In genomic region chrIII:3107530-3107929, ce11 we compare ENCODE assay signal across 3 worm cellular contexts.
TF ChIP-seq lines count a peak whose summit lies in the region.

No protein-coding gene starts in this region.

TF ChIP-seq in whole organism, L1 larva, 84 proteins besides CTCF, POLR2A, EP300 and RAD21:
- TF ChIP-seq nhr-85 (tag; lab: Kevin White, UChicago) (peak; percentile 6), egl-27 (tag; optimal IDR thresholded peaks at IDR 0.05; lab: Kevin White, UChicago) (no peak), swsn-7 (tag; optimal IDR thresholded peaks at IDR 0.05; lab: Kevin White, UChicago) (no peak), hlh-4 (tag; optimal IDR thresholded peaks at IDR 0.05; lab: Kevin White, UChicago) (no peak), ztf-4 (tag; optimal IDR thresholded peaks at IDR 0.05; lab: Kevin White, UChicago) (no peak), nhr-12 (tag; optimal IDR thresholded peaks at IDR 0.05; lab: Kevin White, UChicago) (no peak), fos-1 (tag; optimal IDR thresholded peaks at IDR 0.05; lab: Kevin White, UChicago) (no peak), nhr-71 (tag; optimal IDR thresholded peaks at IDR 0.05; lab: Kevin White, UChicago) (no peak), Y116A8C.19 (tag; optimal IDR thresholded peaks at IDR 0.05; lab: Kevin White, UChicago; ENCODE audit: borderline replicate concordance) (no peak)
TF ChIP-seq in whole organism, L1 larva: peak in this region for 1.

TF ChIP-seq in whole organism, L4 larva, 104 proteins besides CTCF, POLR2A, EP300 and RAD21:
- no peak for TF ChIP-seq mxl-2 (GFP tag; conservative IDR thresholded peaks at IDR 0.05; lab: Robert Waterston, UW)
- no peak for TF ChIP-seq lim-7 (GFP tag; IDR thresholded peaks at IDR 0.05; lab: Robert Waterston, UW)
- no peak for TF ChIP-seq hlh-30 (tag; optimal IDR thresholded peaks at IDR 0.05; lab: Kevin White, UChicago; ENCODE audit: insufficient read depth)
- TF ChIP-seq ceh-20 (GFP tag; IDR thresholded peaks at IDR 0.05; lab: Robert Waterston, UW) = no peak
- no peak for TF ChIP-seq F44E2.7 (GFP tag; IDR thresholded peaks at IDR 0.05; lab: Robert Waterston, UW)
- TF ChIP-seq daf-8 (GFP tag; IDR thresholded peaks at IDR 0.05; lab: Robert Waterston, UW) = no peak
- TF ChIP-seq madf-5 (GFP tag; IDR thresholded peaks at IDR 0.05; lab: Robert Waterston, UW) = no peak
- no peak for TF ChIP-seq unc-130 (GFP tag; optimal IDR thresholded peaks at IDR 0.05; lab: Kevin White, UChicago)
- TF ChIP-seq mes-2 (tag; optimal IDR thresholded peaks at IDR 0.05; lab: Kevin White, UChicago; ENCODE audit: poor library complexity, severe bottlenecking) = no peak
- TF ChIP-seq php-3 (GFP tag; IDR thresholded peaks at IDR 0.05; lab: Robert Waterston, UW) = no peak
- no peak for TF ChIP-seq lir-3 (tag; optimal IDR thresholded peaks at IDR 0.05; lab: Kevin White, UChicago)
- TF ChIP-seq dmd-9 (GFP tag; IDR thresholded peaks at IDR 0.05; lab: Robert Waterston, UW) = no peak
- TF ChIP-seq ZK337.2 (GFP tag; IDR thresholded peaks at IDR 0.05; lab: Robert Waterston, UW) = no peak
- no peak for TF ChIP-seq nhr-6 (tag; optimal IDR thresholded peaks at IDR 0.05; lab: Kevin White, UChicago)
- TF ChIP-seq lin-38 (GFP tag; IDR thresholded peaks at IDR 0.05; lab: Robert Waterston, UW) = peak; percentile 47; the same call in 1 of the 2 replicates
- TF ChIP-seq pha-4 (GFP tag; IDR thresholded peaks at IDR 0.05; lab: Robert Waterston, UW) = peak; percentile 24; the same call in 1 of the 2 replicates
- no peak for TF ChIP-seq pha-4 (tag; optimal IDR thresholded peaks at IDR 0.05; lab: Kevin White, UChicago)
- 0 out of 2 replicates have a peak, but pooled peaks have one; percentile 44 for TF ChIP-seq Y48G9A.11 (GFP tag; IDR thresholded peaks at IDR 0.05; lab: Robert Waterston, UW)
- no peak for TF ChIP-seq ceh-28 (tag; optimal IDR thresholded peaks at IDR 0.05; lab: Kevin White, UChicago)
- no peak for TF ChIP-seq ZK546.5 (tag; optimal IDR thresholded peaks at IDR 0.05; lab: Kevin White, UChicago)
- TF ChIP-seq zfp-3 (GFP tag; conservative IDR thresholded peaks at IDR 0.05; lab: Robert Waterston, UW) = no peak
- TF ChIP-seq nhr-48 (tag; optimal IDR thresholded peaks at IDR 0.05; lab: Kevin White, UChicago) = no peak
- no peak for TF ChIP-seq zip-11 (GFP tag; IDR thresholded peaks at IDR 0.05; lab: Robert Waterston, UW)
- peak; percentile 37; the same call in 1 of the 2 replicates for TF ChIP-seq egl-43 (GFP tag; IDR thresholded peaks at IDR 0.05; lab: Robert Waterston, UW)
- no peak for TF ChIP-seq lin-39 (tag; optimal IDR thresholded peaks at IDR 0.05; lab: Kevin White, UChicago)
- no peak for TF ChIP-seq gei-8 (GFP tag; optimal IDR thresholded peaks at IDR 0.05; lab: Kevin White, UChicago)
- no peak for TF ChIP-seq lsy-2 (tag; optimal IDR thresholded peaks at IDR 0.05; lab: Kevin White, UChicago)
- no peak for TF ChIP-seq nhr-237 (tag; optimal IDR thresholded peaks at IDR 0.05; lab: Kevin White, UChicago)
- no peak for TF ChIP-seq F10B5.3 (tag; optimal IDR thresholded peaks at IDR 0.05; lab: Kevin White, UChicago)
- no peak for TF ChIP-seq tag-97 (GFP tag; IDR thresholded peaks at IDR 0.05; lab: Robert Waterston, UW)
- 0 out of 2 replicates have a peak, but pooled peaks have one; percentile 23 for TF ChIP-seq dmd-8 (GFP tag; IDR thresholded peaks at IDR 0.05; lab: Robert Waterston, UW)
- TF ChIP-seq F37D6.2 (tag; optimal IDR thresholded peaks at IDR 0.05; lab: Kevin White, UChicago) = no peak

TF ChIP-seq in whole organism, young adult, 124 proteins besides CTCF, POLR2A, EP300 and RAD21:
- no peak for TF ChIP-seq attf-3 (GFP tag; conservative IDR thresholded peaks at IDR 0.05; lab: Robert Waterston, UW)
- peak; percentile 85 for TF ChIP-seq tbp1 (GFP tag; optimal IDR thresholded peaks at IDR 0.05; lab: Kevin White, UChicago)
- TF ChIP-seq lsy-27 (tag; optimal IDR thresholded peaks at IDR 0.05; lab: Kevin White, UChicago; ENCODE audit: borderline replicate concordance, insufficient read depth) = no peak
- TF ChIP-seq snpc-1.1 (tag; optimal IDR thresholded peaks at IDR 0.05; lab: Kevin White, UChicago; ENCODE audit: insufficient read depth) = no peak
- no peak for TF ChIP-seq Y56A3A.18 (GFP tag; IDR thresholded peaks at IDR 0.05; lab: Robert Waterston, UW)
- no peak for TF ChIP-seq pbrm-1 (GFP tag; IDR thresholded peaks at IDR 0.05; lab: Robert Waterston, UW)
- peak; percentile 44 for TF ChIP-seq rpc-1 (optimal IDR thresholded peaks at IDR 0.05; lab: Kevin White, UChicago)
- TF ChIP-seq rpc-1 (tag; optimal IDR thresholded peaks at IDR 0.05; lab: Kevin White, UChicago) = peak; percentile 66
- TF ChIP-seq hlh-26 (GFP tag; conservative IDR thresholded peaks at IDR 0.05; lab: Robert Waterston, UW) = no peak
- no peak for TF ChIP-seq pha-4 (tag; optimal IDR thresholded peaks at IDR 0.05; lab: Kevin White, UChicago)
- TF ChIP-seq egl-18 (GFP tag; IDR thresholded peaks at IDR 0.05; lab: Robert Waterston, UW) = no peak
- TF ChIP-seq madf-8 (GFP tag; conservative IDR thresholded peaks at IDR 0.05; lab: Robert Waterston, UW) = no peak
- no peak for TF ChIP-seq F57C9.4 (tag; optimal IDR thresholded peaks at IDR 0.05; lab: Kevin White, UChicago)
- TF ChIP-seq Y67H2A.10 (GFP tag; conservative IDR thresholded peaks at IDR 0.05; lab: Robert Waterston, UW) = no peak
- peak; percentile 38; the same call in 1 of the 2 replicates for TF ChIP-seq F33H1.4 (GFP tag; IDR thresholded peaks at IDR 0.05; lab: Robert Waterston, UW)
- TF ChIP-seq tlf-1 (GFP tag; optimal IDR thresholded peaks at IDR 0.05; lab: Kevin White, UChicago) = no peak
- TF ChIP-seq lin-26 (GFP tag; IDR thresholded peaks at IDR 0.05; lab: Robert Waterston, UW) = peak; percentile 49; the same call in 1 of the 2 replicates
- TF ChIP-seq ztf-25 (GFP tag; IDR thresholded peaks at IDR 0.05; lab: Robert Waterston, UW) = no peak
- TF ChIP-seq mes-4 (tag; optimal IDR thresholded peaks at IDR 0.05; lab: Kevin White, UChicago) = no peak
- TF ChIP-seq ztf-28 (GFP tag; IDR thresholded peaks at IDR 0.05; lab: Robert Waterston, UW) = no peak
- no peak for TF ChIP-seq rec-8 (tag; optimal IDR thresholded peaks at IDR 0.05; lab: Kevin White, UChicago)
- TF ChIP-seq lsl-1 (GFP tag; optimal IDR thresholded peaks at IDR 0.05; lab: Kevin White, UChicago) = peak; percentile 22
- no peak for TF ChIP-seq ceh-40 (GFP tag; IDR thresholded peaks at IDR 0.05; lab: Robert Waterston, UW)
- TF ChIP-seq him-1 (tag; optimal IDR thresholded peaks at IDR 0.05; lab: Kevin White, UChicago) = peak; percentile 44
- TF ChIP-seq F57A8.1 (GFP tag; optimal IDR thresholded peaks at IDR 0.05; lab: Kevin White, UChicago) = no peak
- no peak for TF ChIP-seq ztf-22 (GFP tag; optimal IDR thresholded peaks at IDR 0.05; lab: Kevin White, UChicago)
- no peak for TF ChIP-seq F23B12.7 (tag; optimal IDR thresholded peaks at IDR 0.05; lab: Kevin White, UChicago; ENCODE audit: insufficient read depth)
- TF ChIP-seq madf-6 (GFP tag; IDR thresholded peaks at IDR 0.05; lab: Robert Waterston, UW) = peak; percentile 23; the same call in 1 of the 2 replicates
- TF ChIP-seq lin-54 (GFP tag; optimal IDR thresholded peaks at IDR 0.05; lab: Kevin White, UChicago) = no peak
- TF ChIP-seq bed-2 (GFP tag; IDR thresholded peaks at IDR 0.05; lab: Robert Waterston, UW) = no peak
- TF ChIP-seq tbx-9 (tag; optimal IDR thresholded peaks at IDR 0.05; lab: Kevin White, UChicago; ENCODE audit: borderline replicate concordance) = no peak
- no peak for TF ChIP-seq F52B5.7 (tag; optimal IDR thresholded peaks at IDR 0.05; lab: Kevin White, UChicago)
- no peak for TF ChIP-seq chd-7 (tag; optimal IDR thresholded peaks at IDR 0.05; lab: Kevin White, UChicago)
- no peak for TF ChIP-seq egrh-3 (GFP tag; IDR thresholded peaks at IDR 0.05; lab: Robert Waterston, UW)
- no peak for TF ChIP-seq mxl-1 (tag; optimal IDR thresholded peaks at IDR 0.05; lab: Kevin White, UChicago)
- no peak for TF ChIP-seq Y79H2A.3 (GFP tag; conservative IDR thresholded peaks at IDR 0.05; lab: Robert Waterston, UW)
- TF ChIP-seq mcd-1 (GFP tag; IDR thresholded peaks at IDR 0.05; lab: Robert Waterston, UW) = no peak
- no peak for TF ChIP-seq ceh-58 (GFP tag; IDR thresholded peaks at IDR 0.05; lab: Robert Waterston, UW)
- no peak for TF ChIP-seq Y53F4B.3 (GFP tag; IDR thresholded peaks at IDR 0.05; lab: Robert Waterston, UW)
- no peak for TF ChIP-seq dpl-1 (GFP tag; optimal IDR thresholded peaks at IDR 0.05; lab: Kevin White, UChicago)
- TF ChIP-seq egl-44 (GFP tag; IDR thresholded peaks at IDR 0.05; lab: Robert Waterston, UW) = no peak
- TF ChIP-seq ceh-100 (GFP tag; IDR thresholded peaks at IDR 0.05; lab: Robert Waterston, UW) = no peak
- peak; percentile 61 for TF ChIP-seq B0261.1 (tag; optimal IDR thresholded peaks at IDR 0.05; lab: Kevin White, UChicago)
- no peak for TF ChIP-seq bed-1 (GFP tag; IDR thresholded peaks at IDR 0.05; lab: Robert Waterston, UW)
- TF ChIP-seq F22D6.2 (tag; optimal IDR thresholded peaks at IDR 0.05; lab: Kevin White, UChicago) = no peak
- no peak for TF ChIP-seq ztf-26 (tag; optimal IDR thresholded peaks at IDR 0.05; lab: Kevin White, UChicago)
- peak; percentile 20; the same call in 1 of the 2 replicates for TF ChIP-seq hmg-1.2 (GFP tag; IDR thresholded peaks at IDR 0.05; lab: Robert Waterston, UW)
- no peak for TF ChIP-seq fkh-3 (tag; optimal IDR thresholded peaks at IDR 0.05; lab: Kevin White, UChicago)
- no peak for TF ChIP-seq ama-1 (optimal IDR thresholded peaks at IDR 0.05; lab: Kevin White, UChicago)
- TF ChIP-seq ama-1 (GFP tag; optimal IDR thresholded peaks at IDR 0.05; lab: Kevin White, UChicago) = no peak
- TF ChIP-seq nfya-1 (tag; optimal IDR thresholded peaks at IDR 0.05; lab: Kevin White, UChicago; ENCODE audit: borderline replicate concordance, insufficient read depth) = no peak
- TF ChIP-seq lir-1 (GFP tag; conservative IDR thresholded peaks at IDR 0.05; lab: Robert Waterston, UW) = no peak
- TF ChIP-seq T26A5.8 (tag; optimal IDR thresholded peaks at IDR 0.05; lab: Kevin White, UChicago) = no peak
- TF ChIP-seq attf-6 (GFP tag; IDR thresholded peaks at IDR 0.05; lab: Robert Waterston, UW) = no peak
- no peak for TF ChIP-seq let-607 (tag; optimal IDR thresholded peaks at IDR 0.05; lab: Kevin White, UChicago)
- TF ChIP-seq B0019.2 (GFP tag; conservative IDR thresholded peaks at IDR 0.05; lab: Robert Waterston, UW) = no peak
- TF ChIP-seq unc-62 (GFP tag; optimal IDR thresholded peaks at IDR 0.05; lab: Kevin White, UChicago) = no peak
